Worm (Caenorhabditis elegans) whole organism, L3 larva: ENCODE data around the gene clc-32.

Experiments used
- R02D3.7 ChIP-seq: fragments of 150-350 bp; optimal IDR thresholded peaks from 2 replicates; lab custom pipeline; 2014; ENCODE audit warnings: missing biosample characterization, missing genetic modification characterization
- ama-1 ChIP-seq: fragments of 150-350 bp; optimal IDR thresholded peaks from 2 replicates; lab custom pipeline; 2018
- ceh-16 ChIP-seq: sonication (generic microtip); optimal IDR thresholded peaks from 2 replicates; lab custom pipeline; 2017; ENCODE audit warnings: missing biosample characterization, missing genetic modification characterization
- ceh-28 ChIP-seq: fragments of 150-350 bp; optimal IDR thresholded peaks from 2 replicates; lab custom pipeline; 2014; ENCODE audit warnings: missing biosample characterization, missing genetic modification reagents, missing genetic modification characterization
- daf-12 ChIP-seq: fragments of 150-350 bp; optimal IDR thresholded peaks from 2 replicates; lab custom pipeline; 2014; ENCODE audit warnings: missing biosample characterization, missing genetic modification reagents, missing genetic modification characterization
- egl-5 ChIP-seq: fragments of 150-350 bp; optimal IDR thresholded peaks from 2 replicates; lab custom pipeline; 2017; ENCODE audit warnings: missing biosample characterization, missing genetic modification reagents, missing genetic modification characterization, inconsistent platforms
- elt-1 ChIP-seq: fragments of 150-350 bp; optimal IDR thresholded peaks from 2 replicates; lab custom pipeline; 2014; ENCODE audit warnings: missing biosample characterization, missing genetic modification characterization
- elt-2 ChIP-seq: sonication (generic microtip); optimal IDR thresholded peaks from 2 replicates; lab custom pipeline; 2016; ENCODE audit warnings: missing genetic modification reagents, mild to moderate bottlenecking, missing genetic modification characterization, missing compliant biosample characterization
- elt-3 ChIP-seq, 3 experiments: fragments of 150-350 bp in 1 of 3; sonication (generic microtip) in 2 of 3; optimal IDR thresholded peaks; 2 replicates in 2 of 3; 4 replicates in 1 of 3; lab custom pipeline; 2014 to 2017; ENCODE audit warnings: missing biosample characterization in 3 of 3, missing genetic modification characterization in 3 of 3
- eor-1 ChIP-seq, 2 experiments: fragments of 150-350 bp; optimal IDR thresholded peaks; 2 replicates each; lab custom pipeline; 2014 to 2018; ENCODE audit warnings: missing biosample characterization in 2 of 2, missing genetic modification characterization in 2 of 2
- fkh-10 ChIP-seq: sonication (generic microtip); optimal IDR thresholded peaks from 2 replicates; lab custom pipeline; 2017; ENCODE audit warnings: missing biosample characterization, missing genetic modification reagents, missing genetic modification characterization
- fkh-2 ChIP-seq: fragments of 150-350 bp; optimal IDR thresholded peaks from 2 replicates; lab custom pipeline; 2014; ENCODE audit warnings: missing biosample characterization, missing genetic modification reagents, missing genetic modification characterization
- hmg-11 ChIP-seq: sonication (generic microtip); optimal IDR thresholded peaks from 2 replicates; lab custom pipeline; 2016; ENCODE audit warnings: missing genetic modification characterization, missing compliant biosample characterization
- jun-1 ChIP-seq: fragments of 150-350 bp; optimal IDR thresholded peaks from 2 replicates; lab custom pipeline; 2014; ENCODE audit warnings: missing biosample characterization, missing genetic modification reagents, missing genetic modification characterization
- lin-15B ChIP-seq: fragments of 150-350 bp; optimal IDR thresholded peaks from 2 replicates; lab custom pipeline; 2014; ENCODE audit warnings: missing biosample characterization, missing genetic modification characterization
- lin-39 ChIP-seq: fragments of 150-350 bp; optimal IDR thresholded peaks from 2 replicates; lab custom pipeline; 2018; ENCODE audit warnings: missing biosample characterization, missing genetic modification reagents, missing genetic modification characterization
- mml-1 ChIP-seq: fragments of 150-350 bp; sonication (generic microtip); optimal IDR thresholded peaks from 3 replicates; lab custom pipeline; 2014; ENCODE audit warnings: missing biosample characterization, missing genetic modification characterization
- nhr-11 ChIP-seq: fragments of 150-350 bp; optimal IDR thresholded peaks from 2 replicates; lab custom pipeline; 2014; ENCODE audit warnings: missing biosample characterization, missing genetic modification characterization
- nhr-12 ChIP-seq: fragments of 150-350 bp; optimal IDR thresholded peaks from 2 replicates; lab custom pipeline; 2014; ENCODE audit warnings: missing biosample characterization, missing genetic modification characterization
- nhr-237 ChIP-seq: fragments of 150-350 bp; optimal IDR thresholded peaks from 2 replicates; lab custom pipeline; 2014; ENCODE audit warnings: missing biosample characterization, missing genetic modification characterization
- nhr-43 ChIP-seq: sonication (generic microtip); optimal IDR thresholded peaks from 2 replicates; lab custom pipeline; 2016; ENCODE audit warnings: mild to moderate bottlenecking, missing genetic modification characterization, missing compliant biosample characterization; ENCODE audit not compliant: poor library complexity, severe bottlenecking
- nhr-67 ChIP-seq: fragments of 150-350 bp; optimal IDR thresholded peaks from 2 replicates; lab custom pipeline; 2014; ENCODE audit warnings: missing biosample characterization, missing genetic modification characterization
- nhr-76 ChIP-seq: fragments of 150-350 bp; sonication (generic microtip); optimal IDR thresholded peaks from 5 replicates; lab custom pipeline; 2014; ENCODE audit warnings: missing biosample characterization, missing genetic modification characterization
- nhr-77 ChIP-seq: fragments of 150-350 bp; optimal IDR thresholded peaks from 2 replicates; lab custom pipeline; 2014; ENCODE audit warnings: missing biosample characterization, missing genetic modification characterization
- pha-4 ChIP-seq: fragments of 150-350 bp; optimal IDR thresholded peaks from 2 replicates; lab custom pipeline; 2014; ENCODE audit warnings: missing biosample characterization, missing genetic modification reagents, missing genetic modification characterization
- pqm-1 ChIP-seq: fragments of 150-350 bp; optimal IDR thresholded peaks from 2 replicates; lab custom pipeline; 2017; ENCODE audit warnings: missing biosample characterization, missing genetic modification characterization, inconsistent platforms
- sea-2 ChIP-seq: fragments of 150-350 bp; sonication (generic microtip); optimal IDR thresholded peaks from 4 replicates; lab custom pipeline; 2014; ENCODE audit warnings: missing biosample characterization, missing genetic modification reagents, missing genetic modification characterization
- unc-39 ChIP-seq: sonication (generic microtip); optimal IDR thresholded peaks from 4 replicates; lab custom pipeline; 2017; ENCODE audit warnings: missing biosample characterization, missing genetic modification characterization
- unc-62 ChIP-seq: fragments of 150-350 bp; sonication (generic microtip); optimal IDR thresholded peaks from 4 replicates; lab custom pipeline; 2014; ENCODE audit warnings: missing biosample characterization, missing genetic modification reagents, missing genetic modification characterization
- ztf-11 ChIP-seq: fragments of 150-350 bp; optimal IDR thresholded peaks from 2 replicates; lab custom pipeline; 2014; ENCODE audit warnings: missing biosample characterization, missing genetic modification characterization
- ztf-4 ChIP-seq: fragments of 150-350 bp; optimal IDR thresholded peaks from 2 replicates; lab custom pipeline; 2014; ENCODE audit warnings: missing biosample characterization, missing genetic modification characterization

Gene clc-32

ce11 chrV:16131249-16131648, 9.7 kb downstream of the clc-32 start, which contains the start of gene fbxa-142:
Gene fbxa-142 (minus strand): TSS chrV:16131349.
- TF ChIP-seq lin-39 (no peak), pha-4 (no peak), ceh-16 (tag; lab: Kevin White, UChicago) (no peak), jun-1 (tag; lab: Kevin White, UChicago) (no peak), unc-62 (GFP tag; lab: Kevin White, UChicago) (no peak), egl-5 (tag; lab: Kevin White, UChicago) (no peak), sea-2 (no peak)
- TF ChIP-seq, all 47 proteins: peak for 0

ce11 chrV:16129116-16129515, 11.9 kb downstream of the clc-32 start:
- no peak for TF ChIP-seq elt-1 (tag; lab: Kevin White, UChicago)
- TF ChIP-seq lin-39, result no peak
- TF ChIP-seq elt-3 (tag; optimal IDR thresholded peaks at IDR 0.05; lab: Kevin White, UChicago), result no peak
- no peak for TF ChIP-seq nhr-12
- no peak for TF ChIP-seq ceh-16 (tag; lab: Kevin White, UChicago)
- TF ChIP-seq lin-15B, result no peak
- no peak for TF ChIP-seq mml-1 (tag; lab: Kevin White, UChicago)
- peak; percentile 63 for TF ChIP-seq elt-2
- no peak for TF ChIP-seq nhr-67
- no peak for TF ChIP-seq nhr-76 (tag; lab: Kevin White, UChicago)
- TF ChIP-seq nhr-237 (tag; lab: Kevin White, UChicago), result no peak
- peak; percentile 74 for TF ChIP-seq pqm-1
- peak; percentile 49 for TF ChIP-seq pha-4
- TF ChIP-seq ceh-28 (tag; lab: Kevin White, UChicago), result no peak
- no peak for TF ChIP-seq hmg-11

DNA sequence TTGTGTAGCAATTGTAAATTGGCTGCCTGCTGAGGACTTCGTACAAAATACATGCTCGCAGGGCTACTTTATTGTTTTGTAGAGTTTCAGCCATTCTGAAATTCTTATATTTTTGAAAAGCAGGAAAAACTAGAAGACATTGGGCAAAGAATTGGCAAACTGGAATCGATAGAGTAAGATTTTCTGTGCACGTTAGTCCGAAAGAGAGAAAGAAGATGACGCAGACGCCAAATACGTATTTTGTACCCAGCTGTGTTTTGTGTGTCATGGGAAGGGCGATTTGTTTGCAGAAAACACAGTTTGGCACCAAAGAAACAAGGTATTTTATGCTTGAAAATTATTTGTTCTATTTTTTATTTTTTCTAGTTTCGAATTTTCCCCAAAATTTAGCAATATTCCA, 13.6 kb downstream of the clc-32 start, which contains the start of gene fbxa-143:
Gene fbxa-143 (minus strand): TSS at position 101 of the 400 bp plus-strand sequence.
- no peak for TF ChIP-seq R02D3.7 (tag; lab: Kevin White, UChicago)

- TF ChIP-seq ztf-11 (tag; lab: Kevin White, UChicago) (no peak), fkh-2 (no peak), eor-1 (tag; optimal IDR thresholded peaks at IDR 0.05; lab: Kevin White, UChicago) (no peak), elt-3 (tag; optimal IDR thresholded peaks at IDR 0.05; lab: Kevin White, UChicago) (no peak), pha-4 (no peak), nhr-76 (tag; lab: Kevin White, UChicago) (no peak)
Measured at ce11 chrV:16124739-16125138, 16.2 kb downstream of the clc-32 start, which contains the start of gene nhr-111. Gene nhr-111 (minus strand): TSS chrV:16124839.

- no peak for TF ChIP-seq fkh-2
- no peak for TF ChIP-seq ztf-11 (tag; lab: Kevin White, UChicago)
- TF ChIP-seq pha-4, result peak; percentile 56
- TF ChIP-seq nhr-237 (tag; lab: Kevin White, UChicago), result no peak
- TF ChIP-seq pqm-1, result peak; percentile 1
- TF ChIP-seq sea-2, result no peak
- TF ChIP-seq ama-1, result no peak
- TF ChIP-seq nhr-43 (tag; lab: Kevin White, UChicago), result no peak
- no peak for TF ChIP-seq fkh-10 (GFP tag; lab: Kevin White, UChicago)
Measured at ce11 chrV:16121451-16121850, 19.5 kb downstream of the clc-32 start.

- TF ChIP-seq elt-2 (peak; percentile 67), mml-1 (tag; lab: Kevin White, UChicago) (no peak), nhr-77 (no peak), sea-2 (no peak), jun-1 (tag; lab: Kevin White, UChicago) (no peak), ztf-4 (no peak), daf-12 (tag; lab: Kevin White, UChicago) (no peak), ceh-28 (tag; lab: Kevin White, UChicago) (no peak), pha-4 (peak; percentile 57), lin-39 (no peak)
- TF ChIP-seq, all 47 proteins: peak for 2
Measured at ce11 chrV:16120922-16121321, 20.0 kb downstream of the clc-32 start, which contains the start of gene skr-3. Gene skr-3 (plus strand): TSS chrV:16121084.

DNA sequence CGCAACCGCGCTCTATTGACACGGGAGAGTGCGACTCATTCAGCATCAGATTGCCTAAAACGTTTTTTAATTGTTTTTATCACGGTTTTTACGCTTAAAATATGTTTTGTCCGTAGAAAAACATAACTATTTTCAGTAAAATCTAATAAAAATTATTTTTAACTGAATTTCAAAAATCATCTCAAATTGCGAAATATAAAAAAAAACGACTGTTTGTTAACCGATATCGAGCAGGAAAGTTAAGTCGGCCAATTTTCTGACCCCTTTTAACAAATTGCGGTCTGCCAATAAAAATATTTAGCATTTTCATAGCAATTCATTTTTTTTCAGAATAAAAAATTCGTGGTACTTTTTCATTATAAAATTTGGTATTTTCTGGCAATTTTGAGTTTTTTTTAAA, 20.5 kb downstream of the clc-32 start:
- TF ChIP-seq fkh-2 (no peak), hmg-11 (no peak), egl-5 (tag; lab: Kevin White, UChicago) (no peak), mml-1 (tag; lab: Kevin White, UChicago) (no peak), nhr-43 (tag; lab: Kevin White, UChicago) (no peak), pqm-1 (no peak), nhr-11 (tag; lab: Kevin White, UChicago) (no peak), ceh-28 (tag; lab: Kevin White, UChicago) (no peak), ztf-11 (tag; lab: Kevin White, UChicago) (no peak), pha-4 (no peak), unc-39 (tag; lab: Kevin White, UChicago) (no peak), R02D3.7 (tag; lab: Kevin White, UChicago) (no peak), sea-2 (no peak)
